Fruit fly (Drosophila melanogaster) whole organism, embryonic: ENCODE data around the gene APC4.
A peak's percentile ranks its signal among the peaks of the same experiment; 100 is the strongest.

Source experiments
- Abd-B ChIP-seq: fragments of 200-800 bp; sonication (Bioruptor generic); optimal IDR thresholded peaks from 2 replicates; lab custom pipeline; 2018; ENCODE audit warnings: missing biosample characterization, mild to moderate bottlenecking, missing genetic modification characterization, moderate library complexity
- Ada2b ChIP-seq: fragments of 200-800 bp; sonication (Bioruptor generic); IDR thresholded peaks from 2 replicates; pipeline ENCODE4 v1.3.6; 2022; ENCODE audit warnings: missing biosample characterization, missing genetic modification characterization
- Awh ChIP-seq: fragments of 200-800 bp; sonication (Bioruptor generic); IDR thresholded peaks from 2 replicates; pipeline ENCODE4, ENCODE4 v1.3.6; 2022; ENCODE audit warnings: missing biosample characterization, missing genetic modification characterization
- Blimp-1 ChIP-seq: fragments of 200-800 bp; sonication (Bioruptor generic); optimal IDR thresholded peaks from 3 replicates; lab custom pipeline; 2018; ENCODE audit warnings: missing biosample characterization, missing genetic modification characterization, mild to moderate bottlenecking, moderate library complexity, missing genetic modification reagents
- CG11085 ChIP-seq: fragments of 200-800 bp; sonication (Bioruptor generic); IDR thresholded peaks from 2 replicates; pipeline ENCODE4 v1.3.6; 2022; ENCODE audit warnings: missing biosample characterization, missing genetic modification characterization
- CG11093 ChIP-seq: fragments of 200-800 bp; sonication (Bioruptor generic); IDR thresholded peaks from 3 replicates; pipeline ENCODE4 v1.3.6; 2022; ENCODE audit warnings: missing biosample characterization, missing genetic modification characterization
- CG11247 ChIP-seq: fragments of 200-800 bp; sonication (Bioruptor generic); IDR thresholded peaks from 2 replicates; pipeline ENCODE4 v1.3.6; 2022; ENCODE audit warnings: missing biosample characterization, missing genetic modification characterization
- CG12104 ChIP-seq: fragments of 200-800 bp; sonication (Bioruptor generic); optimal IDR thresholded peaks from 3 replicates; lab custom pipeline; 2016; ENCODE audit warnings: missing biosample characterization, missing genetic modification characterization
- CG12299 ChIP-seq: fragments of 200-800 bp; sonication (Bioruptor generic); optimal IDR thresholded peaks from 2 replicates; lab custom pipeline; 2018; ENCODE audit warnings: missing biosample characterization, mild to moderate bottlenecking, missing genetic modification characterization
- CG13123 ChIP-seq: fragments of 200-800 bp; sonication (Bioruptor generic); optimal IDR thresholded peaks from 2 replicates; lab custom pipeline; 2016; ENCODE audit warnings: missing biosample characterization, missing genetic modification characterization
- CG13424 ChIP-seq: fragments of 200-800 bp; sonication (Bioruptor generic); optimal IDR thresholded peaks from 2 replicates; lab custom pipeline; 2019; ENCODE audit warnings: missing biosample characterization, mild to moderate bottlenecking, missing genetic modification characterization, moderate library complexity
- CG14014 ChIP-seq: fragments of 200-800 bp; sonication (Bioruptor generic); IDR thresholded peaks from 2 replicates; pipeline ENCODE4 v1.3.6; 2022; ENCODE audit warnings: missing biosample characterization, missing genetic modification characterization
- CG15601 ChIP-seq: fragments of 200-800 bp; sonication (Bioruptor generic); optimal IDR thresholded peaks from 3 replicates; lab custom pipeline; 2019; ENCODE audit warnings: missing biosample characterization, mild to moderate bottlenecking, missing genetic modification characterization, moderate library complexity
- CG17186 ChIP-seq: fragments of 200-800 bp; sonication (Bioruptor generic); optimal IDR thresholded peaks from 3 replicates; lab custom pipeline; 2017; ENCODE audit warnings: missing biosample characterization, missing genetic modification reagents, missing genetic modification characterization
- CG17359 ChIP-seq: fragments of 200-800 bp; sonication (Bioruptor generic); optimal IDR thresholded peaks from 3 replicates; lab custom pipeline; 2018; ENCODE audit warnings: missing biosample characterization, mild to moderate bottlenecking, missing genetic modification characterization, moderate library complexity
- CG18476 ChIP-seq: fragments of 200-800 bp; sonication (Bioruptor generic); optimal IDR thresholded peaks from 2 replicates; lab custom pipeline; 2016; ENCODE audit warnings: missing biosample characterization, mild to moderate bottlenecking, missing genetic modification characterization
- CG2120 ChIP-seq: fragments of 200-800 bp; sonication (Bioruptor generic); optimal IDR thresholded peaks from 3 replicates; lab custom pipeline; 2016; ENCODE audit warnings: missing biosample characterization, missing genetic modification characterization
- CG2199 ChIP-seq: fragments of 200-800 bp; sonication (Bioruptor generic); IDR thresholded peaks from 3 replicates; pipeline ENCODE4 v1.3.6; 2022; ENCODE audit warnings: missing biosample characterization, missing genetic modification characterization
- CG30431 ChIP-seq: fragments of 200-800 bp; sonication (Bioruptor generic); optimal IDR thresholded peaks from 2 replicates; lab custom pipeline; 2017; ENCODE audit warnings: missing biosample characterization, missing genetic modification characterization
- CG31388 ChIP-seq: fragments of 200-800 bp; sonication (Bioruptor generic); optimal IDR thresholded peaks from 2 replicates; lab custom pipeline; 2016; ENCODE audit warnings: missing biosample characterization, missing genetic modification characterization
- CG4360 ChIP-seq: fragments of 200-800 bp; sonication (Bioruptor generic); IDR thresholded peaks from 2 replicates; pipeline ENCODE4 v1.3.6; 2022; ENCODE audit warnings: missing biosample characterization, missing genetic modification characterization
- CG4707 ChIP-seq: fragments of 200-800 bp; sonication (Bioruptor generic); optimal IDR thresholded peaks from 2 replicates; lab custom pipeline; 2018; ENCODE audit warnings: missing biosample characterization, mild to moderate bottlenecking, missing genetic modification characterization, moderate library complexity
- CG5953 ChIP-seq: fragments of 200-800 bp; sonication (Bioruptor generic); IDR thresholded peaks from 2 replicates; pipeline ENCODE4 v1.3.6; 2022; ENCODE audit warnings: missing biosample characterization, missing genetic modification characterization
- CG6791 ChIP-seq: fragments of 200-800 bp; sonication (Bioruptor generic); IDR thresholded peaks from 3 replicates; pipeline ENCODE4 v1.3.6; 2022; ENCODE audit warnings: missing biosample characterization, missing genetic modification characterization; ENCODE audit not compliant: partially characterized antibody
- CG7556 ChIP-seq: fragments of 200-800 bp; sonication (Bioruptor generic); optimal IDR thresholded peaks from 2 replicates; lab custom pipeline; 2017; ENCODE audit warnings: missing biosample characterization, mild to moderate bottlenecking, missing genetic modification characterization
- CG7928 ChIP-seq: fragments of 200-800 bp; sonication (Bioruptor generic); optimal IDR thresholded peaks from 2 replicates; lab custom pipeline; 2017; ENCODE audit warnings: missing biosample characterization, mild to moderate bottlenecking, missing genetic modification characterization
- CG8388 ChIP-seq: fragments of 200-800 bp; sonication (Bioruptor generic); optimal IDR thresholded peaks from 2 replicates; lab custom pipeline; 2019; ENCODE audit warnings: missing biosample characterization, mild to moderate bottlenecking, missing genetic modification characterization, moderate library complexity
- CG8765 ChIP-seq: fragments of 200-800 bp; sonication (Bioruptor generic); IDR thresholded peaks from 2 replicates; pipeline ENCODE4 v1.3.6; 2022; ENCODE audit warnings: missing biosample characterization, missing genetic modification characterization
- Dip2 ChIP-seq: fragments of 200-800 bp; sonication (Bioruptor generic); IDR thresholded peaks from 2 replicates; pipeline ENCODE4 v1.3.6; 2022; ENCODE audit warnings: missing biosample characterization, missing genetic modification characterization
- Gug ChIP-seq: fragments of 200-800 bp; sonication (Bioruptor generic); IDR thresholded peaks from 4 replicates; pipeline ENCODE4 v1.3.6; 2022; ENCODE audit warnings: missing biosample characterization, missing genetic modification characterization
- Kr ChIP-seq: fragments of 200-800 bp; sonication (Bioruptor generic); optimal IDR thresholded peaks from 2 replicates; lab custom pipeline; 2017; ENCODE audit warnings: missing biosample characterization, mild to moderate bottlenecking, missing genetic modification characterization
- MBD-R2 ChIP-seq: fragments of 200-800 bp; sonication (Bioruptor generic); IDR thresholded peaks from 2 replicates; pipeline ENCODE4 v1.3.6; 2022; ENCODE audit warnings: missing biosample characterization, missing genetic modification characterization
- Pdp1 ChIP-seq, 2 experiments: fragments of 200-800 bp; sonication (Bioruptor generic); optimal IDR thresholded peaks; 3 replicates each; lab custom pipeline; 2016; ENCODE audit warnings: missing biosample characterization in 2 of 2, missing genetic modification characterization in 2 of 2, mild to moderate bottlenecking in 1 of 2, moderate library complexity in 1 of 2
- Side ChIP-seq: fragments of 200-800 bp; sonication (Bioruptor generic); optimal IDR thresholded peaks from 2 replicates; lab custom pipeline; 2016; ENCODE audit warnings: missing biosample characterization, missing genetic modification characterization
- Tbp ChIP-seq: fragments of >200 bp; optimal IDR thresholded peaks from 2 replicates; lab custom pipeline; 2018; ENCODE audit warnings: missing biosample characterization, missing genetic modification characterization
- cato ChIP-seq: fragments of 200-800 bp; sonication (Bioruptor generic); optimal IDR thresholded peaks from 2 replicates; lab custom pipeline; 2016; ENCODE audit warnings: missing biosample characterization, missing genetic modification characterization, borderline replicate concordance
- chif ChIP-seq, 2 experiments: fragments of 200-800 bp; sonication (Bioruptor generic); optimal IDR thresholded peaks; 3 replicates each; lab custom pipeline; 2016; ENCODE audit warnings: missing biosample characterization in 2 of 2, missing genetic modification characterization in 2 of 2
- crp ChIP-seq, 2 experiments: fragments of 200-800 bp; sonication (Bioruptor generic); optimal IDR thresholded peaks; 2 replicates in 1 of 2; 3 replicates in 1 of 2; lab custom pipeline; 2017; ENCODE audit warnings: missing biosample characterization in 2 of 2, missing genetic modification characterization in 2 of 2, mild to moderate bottlenecking in 1 of 2, moderate library complexity in 1 of 2
- cwo ChIP-seq: fragments of 200-800 bp; sonication (Bioruptor generic); optimal IDR thresholded peaks from 3 replicates; lab custom pipeline; 2017; ENCODE audit warnings: missing biosample characterization, missing genetic modification characterization, mild to moderate bottlenecking, moderate library complexity, missing genetic modification reagents
- da ChIP-seq: fragments of 200-800 bp; sonication (Bioruptor generic); optimal IDR thresholded peaks from 2 replicates; lab custom pipeline; 2016; ENCODE audit warnings: missing biosample characterization, missing genetic modification characterization
- ems ChIP-seq: fragments of 200-800 bp; sonication (Bioruptor generic); optimal IDR thresholded peaks from 3 replicates; lab custom pipeline; 2016; ENCODE audit warnings: missing biosample characterization, missing genetic modification characterization
- ewg ChIP-seq: fragments of 200-800 bp; sonication (Bioruptor generic); optimal IDR thresholded peaks from 3 replicates; lab custom pipeline; 2017; ENCODE audit warnings: mild to moderate bottlenecking, missing biosample characterization, missing genetic modification reagents, missing genetic modification characterization
- gsb-n ChIP-seq: fragments of 200-800 bp; sonication (Bioruptor generic); optimal IDR thresholded peaks from 3 replicates; lab custom pipeline; 2018; ENCODE audit warnings: missing biosample characterization, mild to moderate bottlenecking, missing genetic modification characterization
- hbn ChIP-seq: fragments of 200-800 bp; sonication (Bioruptor generic); IDR thresholded peaks from 2 replicates; pipeline ENCODE4 v1.3.6; 2022; ENCODE audit warnings: missing biosample characterization, missing genetic modification characterization; ENCODE audit not compliant: partially characterized antibody
- ind ChIP-seq: fragments of 200-800 bp; sonication (Bioruptor generic); optimal IDR thresholded peaks from 3 replicates; lab custom pipeline; 2016; ENCODE audit warnings: missing biosample characterization, missing genetic modification characterization
- insv ChIP-seq, 2 experiments: fragments of 200-800 bp; sonication (Bioruptor generic); optimal IDR thresholded peaks; 3 replicates each; lab custom pipeline; 2016 to 2018; ENCODE audit warnings: missing biosample characterization in 2 of 2, missing genetic modification characterization in 2 of 2
- mirr ChIP-seq: fragments of 200-800 bp; sonication (Bioruptor generic); optimal IDR thresholded peaks from 3 replicates; lab custom pipeline; 2018; ENCODE audit warnings: missing biosample characterization, mild to moderate bottlenecking, missing genetic modification characterization
- shn ChIP-seq: fragments of 200-800 bp; sonication (Bioruptor generic); optimal IDR thresholded peaks from 3 replicates; lab custom pipeline; 2016; ENCODE audit warnings: missing biosample characterization, missing genetic modification characterization
- tgo ChIP-seq: fragments of 200-800 bp; sonication (Bioruptor generic); IDR thresholded peaks from 3 replicates; pipeline ENCODE4 v1.3.6; 2022; ENCODE audit warnings: missing biosample characterization, missing genetic modification characterization
- tin ChIP-seq: fragments of 200-800 bp; sonication (Bioruptor generic); optimal IDR thresholded peaks from 3 replicates; lab custom pipeline; 2016; ENCODE audit warnings: missing biosample characterization, missing genetic modification characterization
- unpg ChIP-seq: fragments of 200-800 bp; sonication (Bioruptor generic); optimal IDR thresholded peaks from 3 replicates; lab custom pipeline; 2018; ENCODE audit warnings: missing biosample characterization, mild to moderate bottlenecking, missing genetic modification characterization, moderate library complexity
- wor ChIP-seq: fragments of 200-800 bp; sonication (Bioruptor generic); IDR thresholded peaks from 2 replicates; pipeline ENCODE4 v1.3.6; 2022; ENCODE audit warnings: missing biosample characterization, missing genetic modification characterization

APC4 gene

DNA sequence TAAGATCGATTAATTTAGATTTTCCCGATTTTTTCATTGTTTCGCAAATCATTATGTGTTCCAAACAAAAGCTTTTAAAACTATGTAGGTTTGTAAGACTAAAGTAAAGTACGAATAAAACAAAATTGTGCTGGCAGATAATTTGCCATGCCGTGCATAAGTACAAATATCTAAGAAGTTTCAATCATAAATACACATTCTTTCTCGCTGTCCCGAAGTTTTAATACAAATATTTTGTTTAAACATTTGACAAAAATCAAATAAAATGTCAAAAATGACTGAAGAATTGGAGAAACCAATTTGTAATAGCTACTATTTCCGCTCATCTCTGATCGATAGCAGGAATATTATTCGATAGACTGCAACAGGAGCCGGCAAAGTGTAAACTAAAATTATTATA, at the start of gene APC4 (continued):
- 0 out of 2 replicates have a peak, but pooled peaks have one; percentile 7 for TF ChIP-seq Ada2b
- peak; percentile 24 for TF ChIP-seq Abd-B
- TF ChIP-seq CG11093 (GFP tag; lab: Robert Waterston, UW): no peak
- TF ChIP-seq ewg (GFP tag; lab: Kevin White, UChicago): no peak
- no peak for TF ChIP-seq CG11085 (GFP tag; lab: Robert Waterston, UW)
- TF ChIP-seq da (GFP tag; lab: Kevin White, UChicago): no peak
- no peak for TF ChIP-seq CG12299
- peak; percentile 40 for TF ChIP-seq CG7556 (GFP tag; lab: Kevin White, UChicago)
- peak in 1 of 2 experiments; percentile 21 for TF ChIP-seq Pdp1 (GFP tag; optimal IDR thresholded peaks at IDR 0.05; lab: Kevin White, UChicago)
- no peak for TF ChIP-seq CG5953 (GFP tag; lab: Robert Waterston, UW)
- TF ChIP-seq Side (GFP tag; lab: Kevin White, UChicago): no peak
- TF ChIP-seq CG7928 (GFP tag; lab: Kevin White, UChicago): no peak
- no peak for TF ChIP-seq crp (GFP tag; optimal IDR thresholded peaks at IDR 0.05; lab: Kevin White, UChicago)
- peak in 1 of 2 experiments; percentile 34 for TF ChIP-seq chif (GFP tag; optimal IDR thresholded peaks at IDR 0.05; lab: Kevin White, UChicago)
- no peak for TF ChIP-seq CG2199 (GFP tag; lab: Robert Waterston, UW)
- TF ChIP-seq CG15601 (tag; lab: Kevin White, UChicago): no peak
- no peak for TF ChIP-seq gsb-n
- TF ChIP-seq tgo: no peak
- TF ChIP-seq ems (GFP tag; lab: Kevin White, UChicago): no peak
- no peak for TF ChIP-seq CG13123 (GFP tag; lab: Kevin White, UChicago)
- no peak for TF ChIP-seq Dip2 (GFP tag; lab: Robert Waterston, UW)
- TF ChIP-seq CG18476 (GFP tag; lab: Kevin White, UChicago): no peak
- TF ChIP-seq cwo (GFP tag; lab: Kevin White, UChicago): no peak
- no peak for TF ChIP-seq CG30431 (GFP tag; lab: Kevin White, UChicago)
- no peak for TF ChIP-seq cato (GFP tag; lab: Kevin White, UChicago)
- TF ChIP-seq CG14014 (GFP tag; lab: Robert Waterston, UW): no peak
- no peak for TF ChIP-seq shn (GFP tag; lab: Kevin White, UChicago)
- TF ChIP-seq CG11247 (GFP tag; lab: Robert Waterston, UW): no peak
- TF ChIP-seq CG8388 (GFP tag; lab: Kevin White, UChicago): no peak
- peak; percentile 25 for TF ChIP-seq CG17359
- no peak for TF ChIP-seq Kr
- TF ChIP-seq tin (GFP tag; lab: Kevin White, UChicago): peak; percentile 25
- TF ChIP-seq wor (GFP tag; lab: Robert Waterston, UW): no peak
- TF ChIP-seq mirr: no peak
- peak; percentile 56 for TF ChIP-seq CG2120 (GFP tag; lab: Kevin White, UChicago)
- no peak for TF ChIP-seq Tbp (GFP tag; lab: Kevin White, UChicago)
- TF ChIP-seq CG17186 (GFP tag; lab: Kevin White, UChicago): no peak
- TF ChIP-seq CG12104 (GFP tag; lab: Kevin White, UChicago): no peak
- no peak for TF ChIP-seq hbn
- no peak for TF ChIP-seq CG31388 (GFP tag; lab: Kevin White, UChicago)
- no peak for TF ChIP-seq Gug (GFP tag; lab: Robert Waterston, UW)
- no peak for TF ChIP-seq CG4707 (GFP tag; lab: Kevin White, UChicago)
- TF ChIP-seq CG13424 (tag; lab: Kevin White, UChicago): peak; percentile 53
- peak; percentile 32 for TF ChIP-seq ind (GFP tag; lab: Kevin White, UChicago)
- no peak for TF ChIP-seq Blimp-1 (GFP tag; lab: Kevin White, UChicago)
- TF ChIP-seq unpg (GFP tag; lab: Kevin White, UChicago): no peak
- no peak for TF ChIP-seq Awh (GFP tag; lab: Robert Waterston, UW)
- TF ChIP-seq insv (GFP tag; optimal IDR thresholded peaks at IDR 0.05; lab: Kevin White, UChicago): no peak
- no peak for TF ChIP-seq MBD-R2 (GFP tag; lab: Robert Waterston, UW)
- TF ChIP-seq CG8765 (GFP tag; lab: Robert Waterston, UW): no peak
- TF ChIP-seq CG6791 (GFP tag; lab: Robert Waterston, UW): no peak
- no peak for TF ChIP-seq CG4360 (GFP tag; lab: Robert Waterston, UW)
